Worm (Caenorhabditis elegans) whole organism, L4 larva: ENCODE measurements around the gene xol-1.

Experiments used
- ZK546.5 ChIP-seq, 2 experiments: sonication (generic microtip); optimal IDR thresholded peaks; 2 replicates each; lab custom pipeline; 2017; ENCODE audit warnings: missing biosample characterization in 2 of 2, missing genetic modification characterization in 2 of 2
- aha-1 ChIP-seq: fragments of 150-350 bp; peaks from one replicate; lab custom pipeline; 2014; ENCODE audit warnings: missing biosample characterization, missing genetic modification characterization
- lin-38 ChIP-seq: fragments of 200-800 bp; sonication (Bioruptor generic); IDR thresholded peaks from 2 replicates; pipeline ENCODE4 v1.3.6; 2022; ENCODE audit warnings: missing genetic modification reagents, missing genetic modification characterization, missing compliant biosample characterization
- lin-39 ChIP-seq: fragments of 150-350 bp; optimal IDR thresholded peaks from 2 replicates; lab custom pipeline; 2014; ENCODE audit warnings: missing biosample characterization, missing genetic modification reagents, missing genetic modification characterization
- lir-3 ChIP-seq: sonication (generic microtip); optimal IDR thresholded peaks from 2 replicates; lab custom pipeline; 2016; ENCODE audit warnings: mild to moderate bottlenecking, missing genetic modification characterization, missing compliant biosample characterization
- mep-1 ChIP-seq: fragments of 150-350 bp; sonication (generic microtip); optimal IDR thresholded peaks from 3 replicates; lab custom pipeline; 2014; ENCODE audit warnings: missing biosample characterization, missing genetic modification characterization
- nhr-41 ChIP-seq: fragments of 200-800 bp; sonication (Bioruptor generic); IDR thresholded peaks from 2 replicates; pipeline ENCODE4 v1.3.6; 2022; ENCODE audit warnings: missing genetic modification reagents, missing genetic modification characterization, missing compliant biosample characterization
- nhr-6 ChIP-seq: fragments of 150-350 bp; optimal IDR thresholded peaks from 2 replicates; lab custom pipeline; 2014; ENCODE audit warnings: missing biosample characterization, missing genetic modification characterization
- skn-1 ChIP-seq: fragments of 150-350 bp; optimal IDR thresholded peaks from 2 replicates; lab custom pipeline; 2014; ENCODE audit warnings: missing biosample characterization, missing genetic modification characterization
- spr-3 ChIP-seq: fragments of 200-800 bp; sonication (Bioruptor generic); optimal IDR thresholded peaks from 2 replicates; lab custom pipeline; 2018; ENCODE audit warnings: mild to moderate bottlenecking, missing genetic modification characterization, missing compliant biosample characterization
- unc-62 ChIP-seq, 3 experiments: fragments of 150-350 bp in 1 of 3; sonication (generic microtip); optimal IDR thresholded peaks in 2 of 3; peaks in 1 of 3; 1 replicate in 1 of 3; 2 replicates in 2 of 3; lab custom pipeline; 2014 to 2017; ENCODE audit warnings: missing biosample characterization in 3 of 3, missing genetic modification characterization in 3 of 3, missing genetic modification reagents in 3 of 3, missing genotype in 1 of 3
- zag-1 ChIP-seq: fragments of 150-350 bp; optimal IDR thresholded peaks from 2 replicates; lab custom pipeline; 2014; ENCODE audit warnings: missing biosample characterization, missing genetic modification characterization
- ztf-11 ChIP-seq: fragments of 150-350 bp; optimal IDR thresholded peaks from 2 replicates; lab custom pipeline; 2014; ENCODE audit warnings: missing biosample characterization, missing genetic modification characterization

DNA sequence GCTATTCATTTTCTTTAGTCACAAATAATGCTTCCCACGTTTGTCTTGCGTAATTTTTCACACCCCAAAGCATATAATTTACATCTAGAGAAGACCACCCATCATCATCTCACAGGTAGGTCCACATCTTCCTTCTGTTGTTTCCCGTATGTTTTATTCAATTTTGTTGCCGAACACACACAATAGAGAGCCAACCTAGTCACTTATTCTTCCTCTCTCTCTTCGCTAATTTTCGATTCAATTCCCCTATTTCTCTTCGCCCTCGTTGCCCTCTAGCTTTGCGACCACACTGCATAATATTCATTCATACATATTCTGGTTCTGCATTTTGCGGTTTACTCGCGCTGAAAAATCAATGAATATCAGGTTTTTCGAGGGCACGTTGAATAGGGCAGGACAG lies 35.1 kb upstream of the xol-1 start:
- TF ChIP-seq nhr-6 (no peak), lin-38 (no peak), lir-3 (tag; lab: Kevin White, UChicago) (no peak), mep-1 (tag; lab: Kevin White, UChicago) (no peak), ZK546.5 (tag; optimal IDR thresholded peaks at IDR 0.05; lab: Kevin White, UChicago) (no peak), spr-3 (GFP tag; lab: Kevin White, UChicago) (no peak), skn-1 (tag; lab: Kevin White, UChicago) (no peak), zag-1 (tag; lab: Kevin White, UChicago) (no peak), unc-62 (GFP tag; optimal IDR thresholded peaks at IDR 0.05 in 1 of 2; lab: Kevin White, UChicago) (peak in 1 of 2 experiments; percentile 56), unc-62 (tag; optimal IDR thresholded peaks at IDR 0.05; lab: Kevin White, UChicago) (no peak), ztf-11 (tag; lab: Kevin White, UChicago) (no peak), aha-1 (tag; lab: Kevin White, UChicago) (peak; percentile 61), nhr-41 (no peak), lin-39 (tag; lab: Kevin White, UChicago) (no peak)
